Worm (Caenorhabditis elegans) whole organism, L1 larva: ENCODE measurements around the gene K01C8.2.

Source experiments
- alr-1 ChIP-seq: fragments of 200-800 bp; sonication (Bioruptor generic); optimal IDR thresholded peaks from 2 replicates; lab custom pipeline; 2018; ENCODE audit warnings: borderline replicate concordance, mild to moderate bottlenecking, missing genetic modification characterization, missing compliant biosample characterization
- ama-1 ChIP-seq: fragments of 150-350 bp; optimal IDR thresholded peaks from 2 replicates; lab custom pipeline; 2014
- elt-3 ChIP-seq, 6 experiments: fragments of 150-350 bp in 1 of 6; sonication (generic microtip); optimal IDR thresholded peaks; 2 replicates each; lab custom pipeline; 2017 to 2018; ENCODE audit warnings: missing biosample characterization in 6 of 6, missing genetic modification characterization in 6 of 6, inconsistent platforms in 1 of 6
- lin-13 ChIP-seq: fragments of 150-350 bp; optimal IDR thresholded peaks from 2 replicates; lab custom pipeline; 2014; ENCODE audit warnings: missing biosample characterization, missing genetic modification reagents, missing genetic modification characterization
- nhr-76 ChIP-seq: sonication (generic microtip); optimal IDR thresholded peaks from 2 replicates; lab custom pipeline; 2017; ENCODE audit warnings: missing biosample characterization, missing genetic modification characterization
- nhr-85 ChIP-seq: sonication (generic microtip); peaks from one replicate; lab custom pipeline; 2016; ENCODE audit warnings: missing genetic modification characterization, inconsistent platforms, missing compliant biosample characterization
- snpc-4 ChIP-seq: fragments of 150-350 bp; optimal IDR thresholded peaks from 2 replicates; lab custom pipeline; 2014; ENCODE audit warnings: missing biosample characterization, missing genetic modification characterization
- ztf-4 ChIP-seq: fragments of 150-350 bp; optimal IDR thresholded peaks from 2 replicates; lab custom pipeline; 2014; ENCODE audit warnings: missing biosample characterization, missing genetic modification characterization

- TF ChIP-seq nhr-76 (no peak), snpc-4 (no peak), nhr-85 (tag; lab: Kevin White, UChicago) (peak; percentile 41), ztf-4 (no peak), ama-1 (lab: Kevin White, UChicago) (no peak), elt-3 (tag; optimal IDR thresholded peaks at IDR 0.05; lab: Kevin White, UChicago) (no peak), alr-1 (tag; lab: Kevin White, UChicago) (no peak), lin-13 (GFP tag; lab: Kevin White, UChicago) (no peak)
Observed at ce11 chrII:8223422-8223821, 45.8 kb downstream of the K01C8.2 start.
